Fruit fly (Drosophila melanogaster) whole organism, embryonic: ENCODE data around the gene CG6733.

ENCODE experiments used
- Antp ChIP-seq: fragments of 200-800 bp; sonication (Bioruptor generic); optimal IDR thresholded peaks from 3 replicates; lab custom pipeline; 2016; ENCODE audit warnings: missing biosample characterization, missing genetic modification characterization
- CG10321 ChIP-seq: fragments of 200-800 bp; sonication (Bioruptor generic); IDR thresholded peaks from 2 replicates; pipeline ENCODE4 v1.3.6; 2022; ENCODE audit warnings: missing biosample characterization, missing genetic modification characterization
- CG10431 ChIP-seq: fragments of 200-800 bp; sonication (Bioruptor generic); optimal IDR thresholded peaks from 3 replicates; lab custom pipeline; 2018; ENCODE audit warnings: missing biosample characterization, mild to moderate bottlenecking, missing genetic modification characterization
- CG11504 ChIP-seq: fragments of 200-800 bp; sonication (Bioruptor generic); optimal IDR thresholded peaks from 3 replicates; lab custom pipeline; 2019; ENCODE audit warnings: missing biosample characterization, mild to moderate bottlenecking, missing genetic modification characterization, moderate library complexity
- CG12659 ChIP-seq: fragments of 200-800 bp; sonication (Bioruptor generic); optimal IDR thresholded peaks from 3 replicates; lab custom pipeline; 2017; ENCODE audit warnings: mild to moderate bottlenecking, missing biosample characterization, missing genetic modification reagents, missing genetic modification characterization
- CG13296 ChIP-seq: fragments of 200-800 bp; sonication (Bioruptor generic); optimal IDR thresholded peaks from 3 replicates; lab custom pipeline; 2018; ENCODE audit warnings: missing biosample characterization, mild to moderate bottlenecking, missing genetic modification characterization
- CG13775 ChIP-seq: fragments of 200-800 bp; sonication (Bioruptor generic); optimal IDR thresholded peaks from 3 replicates; lab custom pipeline; 2017; ENCODE audit warnings: missing biosample characterization, mild to moderate bottlenecking, missing genetic modification characterization
- CG14710 ChIP-seq: fragments of 200-800 bp; sonication (Bioruptor generic); optimal IDR thresholded peaks from 3 replicates; lab custom pipeline; 2019; ENCODE audit warnings: missing biosample characterization, mild to moderate bottlenecking, missing genetic modification characterization, moderate library complexity
- CG15073 ChIP-seq: fragments of 200-800 bp; sonication (Bioruptor generic); optimal IDR thresholded peaks from 2 replicates; lab custom pipeline; 2016; ENCODE audit warnings: missing biosample characterization, missing genetic modification characterization
- CG15269 ChIP-seq: fragments of 200-800 bp; sonication (Bioruptor generic); optimal IDR thresholded peaks from 2 replicates; lab custom pipeline; 2018; ENCODE audit warnings: missing biosample characterization, mild to moderate bottlenecking, missing genetic modification characterization, moderate library complexity
- CG15514 ChIP-seq: fragments of 200-800 bp; sonication (Bioruptor generic); optimal IDR thresholded peaks from 3 replicates; lab custom pipeline; 2017; ENCODE audit warnings: missing biosample characterization, missing genetic modification characterization, mild to moderate bottlenecking, moderate library complexity, missing genetic modification reagents
- CG1602 ChIP-seq: fragments of 200-800 bp; sonication (Bioruptor generic); optimal IDR thresholded peaks from 3 replicates; lab custom pipeline; 2016; ENCODE audit warnings: missing biosample characterization, missing genetic modification characterization
- CG17328 ChIP-seq: fragments of 200-800 bp; sonication (Bioruptor generic); IDR thresholded peaks from 2 replicates; pipeline ENCODE4 v1.3.6; 2022; ENCODE audit warnings: missing biosample characterization, missing genetic modification characterization
- CG1792 ChIP-seq: fragments of 200-800 bp; sonication (Bioruptor generic); optimal IDR thresholded peaks from 2 replicates; lab custom pipeline; 2016; ENCODE audit warnings: missing biosample characterization, missing genetic modification characterization
- CG32532 ChIP-seq: fragments of 200-800 bp; sonication (Bioruptor generic); IDR thresholded peaks from 2 replicates; pipeline ENCODE4 v1.3.6; 2022; ENCODE audit warnings: missing biosample characterization, missing genetic modification characterization
- CG32772 ChIP-seq: fragments of 200-800 bp; sonication (Bioruptor generic); IDR thresholded peaks from 2 replicates; pipeline ENCODE4 v1.3.6; 2022; ENCODE audit warnings: missing biosample characterization, missing genetic modification characterization
- CG3995 ChIP-seq: fragments of 200-800 bp; sonication (Bioruptor generic); optimal IDR thresholded peaks from 3 replicates; lab custom pipeline; 2016; ENCODE audit warnings: missing biosample characterization, missing genetic modification characterization
- CG7987 ChIP-seq: fragments of 200-800 bp; sonication (Bioruptor generic); optimal IDR thresholded peaks from 2 replicates; lab custom pipeline; 2018; ENCODE audit warnings: missing biosample characterization, mild to moderate bottlenecking, missing genetic modification characterization, moderate library complexity
- Dbx ChIP-seq: fragments of 200-800 bp; sonication (Bioruptor generic); IDR thresholded peaks from 3 replicates; pipeline ENCODE4 v1.3.6; 2022; ENCODE audit warnings: missing biosample characterization, missing genetic modification characterization
- Eip74EF ChIP-seq, 2 experiments: fragments of 200-800 bp in 1 of 2; fragments of >200 bp in 1 of 2; sonication (Bioruptor generic) in 1 of 2; optimal IDR thresholded peaks; 2 replicates each; lab custom pipeline; 2017 to 2019; ENCODE audit warnings: missing biosample characterization in 2 of 2, missing genetic modification characterization in 2 of 2, mild to moderate bottlenecking in 1 of 2, moderate library complexity in 1 of 2
- H15 ChIP-seq: fragments of 200-800 bp; sonication (Bioruptor generic); IDR thresholded peaks from 3 replicates; pipeline ENCODE4 v1.3.6; 2022; ENCODE audit warnings: missing biosample characterization, missing genetic modification characterization
- Hr39 ChIP-seq: fragments of >200 bp; optimal IDR thresholded peaks from 2 replicates; lab custom pipeline; 2017
- Hsf ChIP-seq: fragments of 200-800 bp; sonication (Bioruptor generic); optimal IDR thresholded peaks from 3 replicates; lab custom pipeline; 2016; ENCODE audit warnings: missing biosample characterization, missing genetic modification characterization
- Med ChIP-seq: fragments of 200-800 bp; sonication (Bioruptor generic); peaks from one replicate; lab custom pipeline; 2016; ENCODE audit warnings: missing biosample characterization, missing genetic modification characterization, mild to moderate bottlenecking, inconsistent platforms, moderate library complexity
- NK7.1 ChIP-seq: fragments of 200-800 bp; sonication (Bioruptor generic); optimal IDR thresholded peaks from 3 replicates; lab custom pipeline; 2016; ENCODE audit warnings: missing biosample characterization, missing genetic modification characterization
- Nf-YA ChIP-seq: fragments of 200-800 bp; sonication (Bioruptor generic); IDR thresholded peaks from 2 replicates; pipeline ENCODE4 v1.3.6; 2022; ENCODE audit warnings: missing biosample characterization, missing genetic modification characterization
- PHDP ChIP-seq: fragments of 200-800 bp; sonication (Bioruptor generic); optimal IDR thresholded peaks from 3 replicates; lab custom pipeline; 2018; ENCODE audit warnings: missing biosample characterization, mild to moderate bottlenecking, missing genetic modification characterization, moderate library complexity
- Sin3A ChIP-seq: fragments of >200 bp; optimal IDR thresholded peaks from 2 replicates; lab custom pipeline; 2018
- Sox100B ChIP-seq: fragments of 200-800 bp; sonication (Bioruptor generic); optimal IDR thresholded peaks from 3 replicates; lab custom pipeline; 2018; ENCODE audit warnings: missing biosample characterization, mild to moderate bottlenecking, missing genetic modification characterization
- Stat92E ChIP-seq, 3 experiments: fragments of >200 bp in 2 of 3; fragments of 200-800 bp in 1 of 3; sonication (Bioruptor generic) in 1 of 3; optimal IDR thresholded peaks; 2 replicates each; lab custom pipeline; 2017 to 2019; ENCODE audit warnings: missing biosample characterization in 3 of 3, missing genetic modification characterization in 3 of 3, mild to moderate bottlenecking in 1 of 3, moderate library complexity in 1 of 3
- Xrp1 ChIP-seq: fragments of 200-800 bp; sonication (Bioruptor generic); IDR thresholded peaks from 2 replicates; pipeline ENCODE4 v1.3.6; 2022; ENCODE audit warnings: missing biosample characterization, missing genetic modification characterization
- ac ChIP-seq: fragments of 200-800 bp; sonication (Bioruptor generic); optimal IDR thresholded peaks from 3 replicates; lab custom pipeline; 2017; ENCODE audit warnings: missing biosample characterization, mild to moderate bottlenecking, missing genetic modification characterization
- ase ChIP-seq: fragments of 200-800 bp; sonication (Bioruptor generic); IDR thresholded peaks from 3 replicates; pipeline ENCODE4 v1.3.6; 2022; ENCODE audit warnings: missing biosample characterization, missing genetic modification characterization
- cad ChIP-seq: fragments of >200 bp; optimal IDR thresholded peaks from 2 replicates; lab custom pipeline; 2017; ENCODE audit warnings: missing biosample characterization, missing genetic modification characterization
- crc ChIP-seq: fragments of 200-800 bp; sonication (Bioruptor generic); optimal IDR thresholded peaks from 2 replicates; lab custom pipeline; 2016; ENCODE audit warnings: missing biosample characterization, missing genetic modification characterization
- crol ChIP-seq: fragments of 200-800 bp; sonication (Bioruptor generic); IDR thresholded peaks from 2 replicates; pipeline ENCODE4 v1.3.6; 2022; ENCODE audit warnings: missing biosample characterization, missing genetic modification characterization
- emc ChIP-seq: fragments of 200-800 bp; sonication (Bioruptor generic); optimal IDR thresholded peaks from 2 replicates; lab custom pipeline; 2016; ENCODE audit warnings: missing biosample characterization, missing genetic modification characterization
- fd96Cb ChIP-seq: fragments of 200-800 bp; sonication (Bioruptor generic); optimal IDR thresholded peaks from 2 replicates; lab custom pipeline; 2018; ENCODE audit warnings: missing biosample characterization, mild to moderate bottlenecking, missing genetic modification characterization, moderate library complexity
- fu2 ChIP-seq: fragments of 200-800 bp; sonication (Bioruptor generic); optimal IDR thresholded peaks from 2 replicates; lab custom pipeline; 2016; ENCODE audit warnings: missing biosample characterization, missing genetic modification characterization
- lola ChIP-seq, 3 experiments: fragments of >200 bp in 2 of 3; fragments of 200-800 bp in 1 of 3; sonication (Bioruptor generic) in 1 of 3; optimal IDR thresholded peaks; 2 replicates each; lab custom pipeline; 2017 to 2019; ENCODE audit warnings: missing biosample characterization in 3 of 3, missing genetic modification characterization in 3 of 3, mild to moderate bottlenecking in 1 of 3, moderate library complexity in 1 of 3
- pan ChIP-seq, 4 experiments: fragments of >200 bp in 3 of 4; fragments of 200-800 bp in 1 of 4; sonication (Bioruptor generic) in 1 of 4; optimal IDR thresholded peaks in 3 of 4; IDR thresholded peaks in 1 of 4; 2 replicates each; pipeline versions ENCODE4 v1.3.6 to Lab custom; 2017 to 2022; ENCODE audit warnings: missing biosample characterization in 2 of 4, missing genetic modification characterization in 2 of 4, mixed read lengths in 1 of 4
- peb ChIP-seq: fragments of 200-800 bp; sonication (Bioruptor generic); IDR thresholded peaks from 2 replicates; pipeline ENCODE4 v1.3.6; 2022; ENCODE audit warnings: missing biosample characterization, missing genetic modification characterization
- pfk ChIP-seq: fragments of 200-800 bp; sonication (Bioruptor generic); optimal IDR thresholded peaks from 2 replicates; lab custom pipeline; 2018; ENCODE audit warnings: missing biosample characterization, mild to moderate bottlenecking, missing genetic modification characterization, moderate library complexity
- run ChIP-seq: fragments of 200-800 bp; sonication (Bioruptor generic); optimal IDR thresholded peaks from 3 replicates; lab custom pipeline; 2018; ENCODE audit warnings: missing biosample characterization, mild to moderate bottlenecking, missing genetic modification characterization
- schlank ChIP-seq: fragments of 200-800 bp; sonication (Bioruptor generic); optimal IDR thresholded peaks from 2 replicates; lab custom pipeline; 2018; ENCODE audit warnings: missing biosample characterization, mild to moderate bottlenecking, missing genetic modification characterization
- tll ChIP-seq, 2 experiments: fragments of 200-800 bp in 1 of 2; fragments of >200 bp in 1 of 2; sonication (Bioruptor generic) in 1 of 2; optimal IDR thresholded peaks; 2 replicates each; lab custom pipeline; 2017 to 2019; ENCODE audit warnings: missing biosample characterization in 2 of 2, missing genetic modification characterization in 2 of 2, mild to moderate bottlenecking in 1 of 2, moderate library complexity in 1 of 2
- wdn ChIP-seq: fragments of 200-800 bp; sonication (Bioruptor generic); IDR thresholded peaks from 2 replicates; pipeline ENCODE4 v1.3.6; 2022; ENCODE audit warnings: missing biosample characterization, missing genetic modification characterization
- zen2 ChIP-seq: fragments of 200-800 bp; sonication (Bioruptor generic); IDR thresholded peaks from 3 replicates; pipeline ENCODE4 v1.3.6; 2022; ENCODE audit warnings: missing biosample characterization, missing genetic modification characterization; ENCODE audit not compliant: partially characterized antibody

Gene CG6733

DNA sequence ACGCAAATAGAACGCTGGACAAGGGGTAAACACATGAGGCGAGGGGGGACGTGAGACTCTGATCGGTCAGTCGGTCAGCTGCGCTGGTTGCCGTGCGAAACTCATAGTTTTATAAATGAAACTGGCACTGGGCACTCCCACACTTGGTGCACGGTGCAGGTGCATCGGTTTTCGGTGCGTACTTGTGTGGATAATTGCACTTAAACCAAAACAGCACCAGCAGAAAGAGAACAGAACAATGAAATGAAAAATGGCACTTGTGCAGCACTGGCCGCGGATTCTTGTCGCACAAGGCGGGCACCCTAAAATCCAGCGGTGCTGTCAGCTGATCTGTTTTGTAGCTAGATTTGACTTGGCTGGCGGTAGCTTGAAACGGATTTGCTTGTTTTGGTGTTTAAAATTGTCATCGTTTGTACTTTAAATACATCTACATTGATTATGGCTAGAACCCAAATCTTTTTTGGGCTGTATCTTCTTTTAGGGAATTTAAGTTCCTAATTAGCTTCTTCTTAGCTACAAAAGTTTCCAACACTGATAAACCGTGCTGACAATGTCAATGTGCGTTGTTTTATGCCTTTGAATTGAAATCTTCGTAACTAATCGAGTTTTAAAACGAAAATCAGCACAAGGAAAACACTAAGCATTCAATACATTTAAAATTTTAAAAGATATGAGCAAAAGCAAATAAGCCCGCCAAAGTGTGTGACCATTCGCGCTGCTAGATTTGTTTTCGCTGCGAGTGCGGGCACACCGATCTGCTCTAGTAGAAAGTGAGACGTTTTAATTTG is 20.3 kb downstream of the CG6733 start, which contains the start of the genes Rassf and CenB1A:
Gene Rassf (minus strand): TSS at position 249 of the 788 bp plus-strand sequence.
Gene CenB1A (plus strand): TSS at position 718 of the 788 bp plus-strand sequence.
- no peak for TF ChIP-seq schlank (tag; lab: Kevin White, UChicago)
- TF ChIP-seq wdn, result no peak; the same call in 1 of the 2 replicates
- no peak for TF ChIP-seq CG32772
- peak; percentile 60 for TF ChIP-seq CG14710 (tag; lab: Kevin White, UChicago)
- TF ChIP-seq CG1602 (GFP tag; lab: Kevin White, UChicago), result no peak
- TF ChIP-seq Hsf (GFP tag; lab: Kevin White, UChicago), result peak; percentile 55
- TF ChIP-seq Dbx (GFP tag; lab: Robert Waterston, UW), result 0 out of 3 replicates have a peak, but pooled peaks have one; percentile 47
- TF ChIP-seq CG10431 (GFP tag; lab: Kevin White, UChicago), result no peak
- peak; percentile 88 for TF ChIP-seq Med (GFP tag; lab: Kevin White, UChicago)
- peak; percentile 27; the same call in 1 of the 2 replicates for TF ChIP-seq CG32532 (GFP tag; lab: Robert Waterston, UW)
- TF ChIP-seq peb (GFP tag; lab: Robert Waterston, UW), result no peak
- no peak for TF ChIP-seq Hr39 (lab: Kevin White, UChicago)
- no peak for TF ChIP-seq Sox100B (GFP tag; lab: Kevin White, UChicago)
- TF ChIP-seq CG12659, result peak; percentile 51
- TF ChIP-seq Eip74EF (GFP tag; optimal IDR thresholded peaks at IDR 0.05; lab: Kevin White, UChicago), result no peak
- TF ChIP-seq CG3995 (GFP tag; lab: Kevin White, UChicago), result no peak
- peak; percentile 21; the same call in 1 of the 3 replicates for TF ChIP-seq zen2
- no peak for TF ChIP-seq cad (GFP tag; lab: Kevin White, UChicago)
- TF ChIP-seq H15, result no peak
- TF ChIP-seq CG13296 (GFP tag; lab: Kevin White, UChicago), result no peak
- TF ChIP-seq lola (GFP tag; optimal IDR thresholded peaks at IDR 0.05; lab: Kevin White, UChicago), result peak in 1 of 3 experiments; percentile 18
- peak; percentile 10 for TF ChIP-seq PHDP (tag; lab: Kevin White, UChicago)
- TF ChIP-seq CG11504 (tag; lab: Kevin White, UChicago), result no peak
- TF ChIP-seq pan (optimal IDR thresholded peaks at IDR 0.05; lab: Kevin White, UChicago), result no peak
- TF ChIP-seq pan (GFP tag; optimal IDR thresholded peaks at IDR 0.05 in 1 of 2, IDR thresholded peaks at IDR 0.05 in 1 of 2), result peak in 1 of 2 experiments; percentile 30
- TF ChIP-seq Antp (GFP tag; lab: Kevin White, UChicago), result peak; percentile 28
- TF ChIP-seq NK7.1 (GFP tag; lab: Kevin White, UChicago), result no peak
- no peak for TF ChIP-seq CG10321 (GFP tag; lab: Robert Waterston, UW)
- TF ChIP-seq CG7987 (GFP tag; lab: Kevin White, UChicago), result no peak
- peak; percentile 51 for TF ChIP-seq fu2 (GFP tag; lab: Kevin White, UChicago)
- TF ChIP-seq CG17328 (GFP tag; lab: Robert Waterston, UW), result no peak
- TF ChIP-seq fd96Cb (tag; lab: Kevin White, UChicago), result peak; percentile 11
- no peak for TF ChIP-seq CG15073 (GFP tag; lab: Kevin White, UChicago)
- peak; percentile 54 for TF ChIP-seq CG13775 (GFP tag; lab: Kevin White, UChicago)
- TF ChIP-seq ac (GFP tag; lab: Kevin White, UChicago), result no peak
- peak; percentile 64 for TF ChIP-seq CG15514
- TF ChIP-seq ase (GFP tag; lab: Robert Waterston, UW), result 0 out of 3 replicates have a peak, but pooled peaks have one; percentile 16
- peak; percentile 41 for TF ChIP-seq Xrp1 (GFP tag; lab: Robert Waterston, UW)
- peak in 1 of 2 experiments; percentile 84 for TF ChIP-seq tll (GFP tag; optimal IDR thresholded peaks at IDR 0.05; lab: Kevin White, UChicago)
- TF ChIP-seq crol (GFP tag; lab: Robert Waterston, UW), result peak; percentile 97
- TF ChIP-seq pfk (GFP tag; lab: Kevin White, UChicago), result no peak
- no peak for TF ChIP-seq crc (GFP tag; lab: Kevin White, UChicago)
- TF ChIP-seq Nf-YA, result no peak
- TF ChIP-seq Stat92E (GFP tag; optimal IDR thresholded peaks at IDR 0.05; lab: Kevin White, UChicago), result no peak
- TF ChIP-seq CG1792 (GFP tag; lab: Kevin White, UChicago), result peak; percentile 29
- no peak for TF ChIP-seq run
- peak; percentile 87 for TF ChIP-seq Sin3A (lab: Kevin White, UChicago)
- TF ChIP-seq CG15269, result peak; percentile 11
- no peak for TF ChIP-seq emc
